Fruit fly (Drosophila melanogaster) whole organism, embryonic: ENCODE data around the gene CG42272.

Source experiments
- CG10209 ChIP-seq: fragments of 200-800 bp; sonication (Bioruptor generic); optimal IDR thresholded peaks from 3 replicates; lab custom pipeline; 2017; ENCODE audit warnings: missing biosample characterization, mild to moderate bottlenecking, missing genetic modification characterization, missing genetic modification reagents
- CG10274 ChIP-seq: fragments of 200-800 bp; sonication (Bioruptor generic); optimal IDR thresholded peaks from 3 replicates; lab custom pipeline; 2017; ENCODE audit warnings: missing biosample characterization, mild to moderate bottlenecking, missing genetic modification characterization
- CG10543 ChIP-seq: fragments of 200-800 bp; sonication (Bioruptor generic); optimal IDR thresholded peaks from 3 replicates; lab custom pipeline; 2017; ENCODE audit warnings: missing biosample characterization, mild to moderate bottlenecking, missing genetic modification characterization, moderate library complexity
- CG11504 ChIP-seq: fragments of 200-800 bp; sonication (Bioruptor generic); optimal IDR thresholded peaks from 3 replicates; lab custom pipeline; 2019; ENCODE audit warnings: missing biosample characterization, mild to moderate bottlenecking, missing genetic modification characterization, moderate library complexity
- CG11723 ChIP-seq: fragments of 200-800 bp; sonication (Bioruptor generic); optimal IDR thresholded peaks from 2 replicates; lab custom pipeline; 2017; ENCODE audit warnings: missing biosample characterization, mild to moderate bottlenecking, missing genetic modification characterization
- CG12219 ChIP-seq: fragments of 200-800 bp; sonication (Bioruptor generic); optimal IDR thresholded peaks from 3 replicates; lab custom pipeline; 2018; ENCODE audit warnings: missing biosample characterization, mild to moderate bottlenecking, missing genetic modification characterization
- CG12659 ChIP-seq: fragments of 200-800 bp; sonication (Bioruptor generic); optimal IDR thresholded peaks from 3 replicates; lab custom pipeline; 2017; ENCODE audit warnings: mild to moderate bottlenecking, missing biosample characterization, missing genetic modification reagents, missing genetic modification characterization
- CG13424 ChIP-seq: fragments of 200-800 bp; sonication (Bioruptor generic); optimal IDR thresholded peaks from 2 replicates; lab custom pipeline; 2019; ENCODE audit warnings: missing biosample characterization, mild to moderate bottlenecking, missing genetic modification characterization, moderate library complexity
- CG14710 ChIP-seq: fragments of 200-800 bp; sonication (Bioruptor generic); optimal IDR thresholded peaks from 3 replicates; lab custom pipeline; 2019; ENCODE audit warnings: missing biosample characterization, mild to moderate bottlenecking, missing genetic modification characterization, moderate library complexity
- CG15269 ChIP-seq: fragments of 200-800 bp; sonication (Bioruptor generic); optimal IDR thresholded peaks from 2 replicates; lab custom pipeline; 2018; ENCODE audit warnings: missing biosample characterization, mild to moderate bottlenecking, missing genetic modification characterization, moderate library complexity
- CG17568 ChIP-seq: fragments of 200-800 bp; sonication (Bioruptor generic); optimal IDR thresholded peaks from 2 replicates; lab custom pipeline; 2018; ENCODE audit warnings: missing biosample characterization, mild to moderate bottlenecking, missing genetic modification characterization, moderate library complexity
- CG18476 ChIP-seq: fragments of 200-800 bp; sonication (Bioruptor generic); optimal IDR thresholded peaks from 2 replicates; lab custom pipeline; 2016; ENCODE audit warnings: missing biosample characterization, mild to moderate bottlenecking, missing genetic modification characterization
- CG18599 ChIP-seq: fragments of 200-800 bp; sonication (Bioruptor generic); optimal IDR thresholded peaks from 3 replicates; lab custom pipeline; 2017; ENCODE audit warnings: missing biosample characterization, missing genetic modification characterization, mild to moderate bottlenecking, moderate library complexity, missing genetic modification reagents
- CG18619 ChIP-seq: fragments of 200-800 bp; sonication (Bioruptor generic); optimal IDR thresholded peaks from 3 replicates; lab custom pipeline; 2017; ENCODE audit warnings: missing biosample characterization, mild to moderate bottlenecking, missing genetic modification characterization
- CG30020 ChIP-seq: fragments of 200-800 bp; optimal IDR thresholded peaks from 2 replicates; lab custom pipeline; 2019; ENCODE audit warnings: missing biosample characterization, mild to moderate bottlenecking, missing genetic modification characterization, moderate library complexity
- CG32532 ChIP-seq: fragments of 200-800 bp; sonication (Bioruptor generic); IDR thresholded peaks from 2 replicates; pipeline ENCODE4 v1.3.6; 2022; ENCODE audit warnings: missing biosample characterization, missing genetic modification characterization
- CG34224 ChIP-seq: fragments of 200-800 bp; sonication (Bioruptor generic); IDR thresholded peaks from 3 replicates; pipeline ENCODE4 v1.3.6; 2022; ENCODE audit warnings: missing biosample characterization, missing genetic modification characterization; ENCODE audit not compliant: partially characterized antibody
- CG34376 ChIP-seq: fragments of 200-800 bp; sonication (Bioruptor generic); optimal IDR thresholded peaks from 2 replicates; lab custom pipeline; 2018; ENCODE audit warnings: missing biosample characterization, mild to moderate bottlenecking, missing genetic modification characterization
- CG4360 ChIP-seq: fragments of 200-800 bp; sonication (Bioruptor generic); IDR thresholded peaks from 2 replicates; pipeline ENCODE4 v1.3.6; 2022; ENCODE audit warnings: missing biosample characterization, missing genetic modification characterization
- CG4617 ChIP-seq: fragments of 200-800 bp; sonication (Bioruptor generic); optimal IDR thresholded peaks from 3 replicates; lab custom pipeline; 2016; ENCODE audit warnings: missing biosample characterization, missing genetic modification characterization, borderline replicate concordance
- CG7556 ChIP-seq: fragments of 200-800 bp; sonication (Bioruptor generic); optimal IDR thresholded peaks from 2 replicates; lab custom pipeline; 2017; ENCODE audit warnings: missing biosample characterization, mild to moderate bottlenecking, missing genetic modification characterization
- CG8765 ChIP-seq: fragments of 200-800 bp; sonication (Bioruptor generic); IDR thresholded peaks from 2 replicates; pipeline ENCODE4 v1.3.6; 2022; ENCODE audit warnings: missing biosample characterization, missing genetic modification characterization
- CG8924 ChIP-seq: fragments of 200-800 bp; optimal IDR thresholded peaks from 3 replicates; lab custom pipeline; 2019; ENCODE audit warnings: missing biosample characterization, mild to moderate bottlenecking, missing genetic modification characterization, moderate library complexity
- CG9932 ChIP-seq: fragments of 200-800 bp; sonication (Bioruptor generic); IDR thresholded peaks from 2 replicates; pipeline ENCODE4 v1.3.6; 2022; ENCODE audit warnings: missing biosample characterization, missing genetic modification characterization
- Dp ChIP-seq: fragments of 200-800 bp; sonication (Bioruptor generic); optimal IDR thresholded peaks from 2 replicates; lab custom pipeline; 2018; ENCODE audit warnings: missing biosample characterization, mild to moderate bottlenecking, missing genetic modification characterization, moderate library complexity
- HLH3B ChIP-seq: fragments of 200-800 bp; sonication (Bioruptor generic); IDR thresholded peaks from 2 replicates; pipeline ENCODE4 v1.3.6; 2022; ENCODE audit warnings: missing biosample characterization, missing genetic modification characterization
- Jarid2 ChIP-seq: fragments of 200-800 bp; sonication (Bioruptor generic); optimal IDR thresholded peaks from 3 replicates; lab custom pipeline; 2017; ENCODE audit warnings: mild to moderate bottlenecking, missing biosample characterization, missing genetic modification reagents, missing genetic modification characterization
- MBD-R2 ChIP-seq: fragments of 200-800 bp; sonication (Bioruptor generic); IDR thresholded peaks from 2 replicates; pipeline ENCODE4 v1.3.6; 2022; ENCODE audit warnings: missing biosample characterization, missing genetic modification characterization
- Sox102F ChIP-seq: fragments of 200-800 bp; sonication (Bioruptor generic); optimal IDR thresholded peaks from 2 replicates; lab custom pipeline; 2018; ENCODE audit warnings: missing biosample characterization, mild to moderate bottlenecking, missing genetic modification characterization, moderate library complexity
- Xrp1 ChIP-seq: fragments of 200-800 bp; sonication (Bioruptor generic); IDR thresholded peaks from 2 replicates; pipeline ENCODE4 v1.3.6; 2022; ENCODE audit warnings: missing biosample characterization, missing genetic modification characterization
- ato ChIP-seq: fragments of 200-800 bp; sonication (Bioruptor generic); IDR thresholded peaks from 2 replicates; pipeline ENCODE4 v1.3.6; 2022; ENCODE audit warnings: missing biosample characterization, missing genetic modification characterization; ENCODE audit not compliant: partially characterized antibody
- bsh ChIP-seq, 2 experiments: fragments of 200-800 bp; sonication (Bioruptor generic); optimal IDR thresholded peaks; 2 replicates each; lab custom pipeline; 2017 to 2018; ENCODE audit warnings: mild to moderate bottlenecking in 2 of 2, missing biosample characterization in 2 of 2, missing genetic modification characterization in 2 of 2, moderate library complexity in 1 of 2
- dmrt99B ChIP-seq: fragments of 200-800 bp; sonication (Bioruptor generic); optimal IDR thresholded peaks from 2 replicates; lab custom pipeline; 2018; ENCODE audit warnings: missing biosample characterization, mild to moderate bottlenecking, missing genetic modification characterization, moderate library complexity
- ewg ChIP-seq: fragments of 200-800 bp; sonication (Bioruptor generic); optimal IDR thresholded peaks from 3 replicates; lab custom pipeline; 2017; ENCODE audit warnings: mild to moderate bottlenecking, missing biosample characterization, missing genetic modification reagents, missing genetic modification characterization
- fu2 ChIP-seq: fragments of 200-800 bp; sonication (Bioruptor generic); optimal IDR thresholded peaks from 2 replicates; lab custom pipeline; 2016; ENCODE audit warnings: missing biosample characterization, missing genetic modification characterization
- gem ChIP-seq: fragments of 200-800 bp; sonication (Bioruptor generic); optimal IDR thresholded peaks from 2 replicates; lab custom pipeline; 2019; ENCODE audit warnings: missing biosample characterization, mild to moderate bottlenecking, missing genetic modification characterization, moderate library complexity
- jigr1 ChIP-seq: fragments of 200-800 bp; sonication (Bioruptor generic); IDR thresholded peaks from 3 replicates; pipeline ENCODE4 v1.3.6; 2022; ENCODE audit warnings: missing biosample characterization, missing genetic modification characterization
- kay ChIP-seq: fragments of 200-800 bp; sonication (Bioruptor generic); optimal IDR thresholded peaks from 2 replicates; lab custom pipeline; 2016; ENCODE audit warnings: missing biosample characterization, missing genetic modification characterization
- klu ChIP-seq: fragments of 200-800 bp; sonication (Bioruptor generic); IDR thresholded peaks from 2 replicates; pipeline ENCODE4 v1.3.6; 2022; ENCODE audit warnings: missing biosample characterization, missing genetic modification characterization
- kni ChIP-seq: fragments of 200-800 bp; sonication (Bioruptor generic); optimal IDR thresholded peaks from 3 replicates; lab custom pipeline; 2017; ENCODE audit warnings: mild to moderate bottlenecking, missing biosample characterization, missing genetic modification reagents, missing genetic modification characterization
- mirr ChIP-seq: fragments of 200-800 bp; sonication (Bioruptor generic); optimal IDR thresholded peaks from 3 replicates; lab custom pipeline; 2018; ENCODE audit warnings: missing biosample characterization, mild to moderate bottlenecking, missing genetic modification characterization
- nmo ChIP-seq: fragments of 200-800 bp; sonication (Bioruptor generic); optimal IDR thresholded peaks from 2 replicates; lab custom pipeline; 2018; ENCODE audit warnings: missing biosample characterization, mild to moderate bottlenecking, missing genetic modification characterization, moderate library complexity
- phol ChIP-seq: fragments of 200-800 bp; sonication (Bioruptor generic); optimal IDR thresholded peaks from 3 replicates; lab custom pipeline; 2018; ENCODE audit warnings: missing biosample characterization, mild to moderate bottlenecking, missing genetic modification characterization, moderate library complexity
- stc ChIP-seq: fragments of 200-800 bp; sonication (Bioruptor generic); IDR thresholded peaks from 2 replicates; pipeline ENCODE4 v1.3.6; 2022; ENCODE audit warnings: missing biosample characterization, missing genetic modification characterization
- tx ChIP-seq: fragments of 200-800 bp; sonication (Bioruptor generic); optimal IDR thresholded peaks from 2 replicates; lab custom pipeline; 2016; ENCODE audit warnings: missing biosample characterization, missing genetic modification characterization
- vvl ChIP-seq: fragments of 200-800 bp; sonication (Bioruptor generic); IDR thresholded peaks from 2 replicates; pipeline ENCODE4 v1.3.6; 2022; ENCODE audit warnings: missing biosample characterization, missing genetic modification characterization
- zfh2 ChIP-seq: fragments of 200-800 bp; sonication (Bioruptor generic); optimal IDR thresholded peaks from 2 replicates; lab custom pipeline; 2016; ENCODE audit warnings: missing biosample characterization, missing genetic modification characterization

CG42272 gene

dm6 chr3L:5808540-5809200 is 5.8 kb downstream of the CG42272 start (continued):
- TF ChIP-seq CG18476 (GFP tag; lab: Kevin White, UChicago): no peak
- no peak for TF ChIP-seq klu (GFP tag; lab: Robert Waterston, UW)
- TF ChIP-seq vvl: 0 out of 2 replicates have a peak, but pooled peaks have one; percentile 9
- peak; percentile 70 for TF ChIP-seq CG10543
- peak; percentile 19 for TF ChIP-seq mirr (GFP tag; lab: Kevin White, UChicago)
- no peak for TF ChIP-seq CG10274

DNA sequence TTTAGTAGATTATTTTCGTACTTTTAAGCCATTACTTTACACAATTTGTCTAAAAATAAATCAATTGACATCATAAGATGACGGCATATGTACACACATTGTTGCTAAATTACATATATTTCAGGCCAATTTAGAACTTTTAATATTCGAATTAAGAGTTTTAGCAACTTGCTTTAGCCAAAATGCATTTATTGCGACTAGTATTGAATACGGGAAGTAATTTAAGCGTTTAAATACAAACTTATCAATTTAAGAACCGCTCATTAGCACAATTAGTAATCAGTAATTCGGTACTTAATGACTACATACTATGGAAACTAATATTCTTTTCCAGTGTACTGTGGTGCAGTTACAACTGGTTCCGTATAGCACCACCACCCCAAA is 6.4 kb downstream of the CG42272 start:
- peak; percentile 7 for TF ChIP-seq CG18619 (GFP tag; lab: Kevin White, UChicago)
- no peak for TF ChIP-seq Jarid2 (GFP tag; lab: Kevin White, UChicago)
- TF ChIP-seq zfh2 (GFP tag; lab: Kevin White, UChicago): no peak
- TF ChIP-seq CG8765 (GFP tag; lab: Robert Waterston, UW): no peak
- TF ChIP-seq CG7556 (GFP tag; lab: Kevin White, UChicago): peak; percentile 53
- 0 out of 3 replicates have a peak, but pooled peaks have one; percentile 21 for TF ChIP-seq jigr1
- TF ChIP-seq fu2 (GFP tag; lab: Kevin White, UChicago): no peak
- TF ChIP-seq bsh (GFP tag; optimal IDR thresholded peaks at IDR 0.05; lab: Kevin White, UChicago): peak in 1 of 2 experiments; percentile 29
- TF ChIP-seq CG17568: no peak
- TF ChIP-seq CG14710 (tag; lab: Kevin White, UChicago): peak; percentile 38
- TF ChIP-seq CG12219 (GFP tag; lab: Kevin White, UChicago): no peak
- peak; percentile 4 for TF ChIP-seq CG10209
- no peak for TF ChIP-seq tx (GFP tag; lab: Kevin White, UChicago)
- peak; percentile 24 for TF ChIP-seq CG13424 (tag; lab: Kevin White, UChicago)
- TF ChIP-seq phol (tag; lab: Kevin White, UChicago): peak; percentile 36
- no peak for TF ChIP-seq CG4360 (GFP tag; lab: Robert Waterston, UW)
- TF ChIP-seq MBD-R2 (GFP tag; lab: Robert Waterston, UW): no peak
- peak; percentile 33 for TF ChIP-seq dmrt99B (tag; lab: Kevin White, UChicago)
- no peak for TF ChIP-seq stc (GFP tag; lab: Robert Waterston, UW)
- TF ChIP-seq CG18599: no peak
- peak; percentile 25 for TF ChIP-seq CG11723 (GFP tag; lab: Kevin White, UChicago)
- TF ChIP-seq CG30020: no peak
- TF ChIP-seq kay (GFP tag; lab: Kevin White, UChicago): no peak
- TF ChIP-seq ewg: no peak
- no peak for TF ChIP-seq CG32532 (GFP tag; lab: Robert Waterston, UW)
- peak; percentile 30 for TF ChIP-seq CG15269
- TF ChIP-seq CG12659 (GFP tag; lab: Kevin White, UChicago): peak; percentile 3
- no peak for TF ChIP-seq Dp (GFP tag; lab: Kevin White, UChicago)
- no peak for TF ChIP-seq vvl
- peak; percentile 4 for TF ChIP-seq CG8924 (tag; lab: Kevin White, UChicago)
- no peak for TF ChIP-seq CG4617 (GFP tag; lab: Kevin White, UChicago)
- TF ChIP-seq gem (tag; lab: Kevin White, UChicago): peak; percentile 71
- no peak for TF ChIP-seq HLH3B (GFP tag; lab: Robert Waterston, UW)
- no peak for TF ChIP-seq CG34376 (GFP tag; lab: Kevin White, UChicago)
- peak; percentile 57 for TF ChIP-seq nmo (GFP tag; lab: Kevin White, UChicago)
- no peak for TF ChIP-seq ato (GFP tag; lab: Robert Waterston, UW)
- peak; percentile 22; the same call in 1 of the 2 replicates for TF ChIP-seq Xrp1
- TF ChIP-seq CG9932 (GFP tag; lab: Robert Waterston, UW): 0 out of 2 replicates have a peak, but pooled peaks have one; percentile 12
- TF ChIP-seq CG34224: no peak
- peak; percentile 45 for TF ChIP-seq Sox102F (GFP tag; lab: Kevin White, UChicago)
- no peak for TF ChIP-seq kni
- TF ChIP-seq CG11504: peak; percentile 64
